Fruit fly (Drosophila melanogaster) whole organism, embryonic: Measurements from ENCODE around the gene Gs2.

ENCODE experiments used
- Bdp1 ChIP-seq: fragments of 200-800 bp; sonication (Bioruptor generic); optimal IDR thresholded peaks from 3 replicates; lab custom pipeline; 2016; ENCODE audit warnings: missing biosample characterization, missing genetic modification characterization
- Bteb2 ChIP-seq: fragments of 200-800 bp; sonication (Bioruptor generic); optimal IDR thresholded peaks from 2 replicates; lab custom pipeline; 2016; ENCODE audit warnings: missing biosample characterization, missing genetic modification characterization
- CG10209 ChIP-seq: fragments of 200-800 bp; sonication (Bioruptor generic); optimal IDR thresholded peaks from 3 replicates; lab custom pipeline; 2017; ENCODE audit warnings: missing biosample characterization, mild to moderate bottlenecking, missing genetic modification characterization, missing genetic modification reagents
- CG11696 ChIP-seq: fragments of 200-800 bp; sonication (Bioruptor generic); IDR thresholded peaks from 2 replicates; pipeline ENCODE4 v1.3.6; 2022; ENCODE audit warnings: missing biosample characterization, missing genetic modification characterization
- CG13123 ChIP-seq: fragments of 200-800 bp; sonication (Bioruptor generic); optimal IDR thresholded peaks from 2 replicates; lab custom pipeline; 2016; ENCODE audit warnings: missing biosample characterization, missing genetic modification characterization
- CG13424 ChIP-seq: fragments of 200-800 bp; sonication (Bioruptor generic); optimal IDR thresholded peaks from 2 replicates; lab custom pipeline; 2019; ENCODE audit warnings: missing biosample characterization, mild to moderate bottlenecking, missing genetic modification characterization, moderate library complexity
- CG15073 ChIP-seq: fragments of 200-800 bp; sonication (Bioruptor generic); optimal IDR thresholded peaks from 2 replicates; lab custom pipeline; 2016; ENCODE audit warnings: missing biosample characterization, missing genetic modification characterization
- CG1529 ChIP-seq: fragments of 200-800 bp; sonication (Bioruptor generic); optimal IDR thresholded peaks from 3 replicates; lab custom pipeline; 2018; ENCODE audit warnings: missing biosample characterization, missing genetic modification characterization
- CG17912 ChIP-seq: fragments of 200-800 bp; sonication (Bioruptor generic); optimal IDR thresholded peaks from 2 replicates; lab custom pipeline; 2018; ENCODE audit warnings: missing biosample characterization, mild to moderate bottlenecking, missing genetic modification characterization
- CG18599 ChIP-seq: fragments of 200-800 bp; sonication (Bioruptor generic); optimal IDR thresholded peaks from 3 replicates; lab custom pipeline; 2017; ENCODE audit warnings: missing biosample characterization, missing genetic modification characterization, mild to moderate bottlenecking, moderate library complexity, missing genetic modification reagents
- CG33213 ChIP-seq: fragments of 200-800 bp; sonication (Bioruptor generic); optimal IDR thresholded peaks from 3 replicates; lab custom pipeline; 2016; ENCODE audit warnings: missing biosample characterization, missing genetic modification characterization
- CG33557 ChIP-seq: fragments of 200-800 bp; sonication (Bioruptor generic); optimal IDR thresholded peaks from 2 replicates; lab custom pipeline; 2019; ENCODE audit warnings: missing biosample characterization, mild to moderate bottlenecking, missing genetic modification characterization, moderate library complexity
- CG3407 ChIP-seq: fragments of 200-800 bp; sonication (Bioruptor generic); optimal IDR thresholded peaks from 2 replicates; lab custom pipeline; 2018; ENCODE audit warnings: missing biosample characterization, mild to moderate bottlenecking, missing genetic modification characterization
- CG34224 ChIP-seq: fragments of 200-800 bp; sonication (Bioruptor generic); IDR thresholded peaks from 3 replicates; pipeline ENCODE4 v1.3.6; 2022; ENCODE audit warnings: missing biosample characterization, missing genetic modification characterization; ENCODE audit not compliant: partially characterized antibody
- CG6854 ChIP-seq: fragments of 200-800 bp; sonication (Bioruptor generic); optimal IDR thresholded peaks from 3 replicates; lab custom pipeline; 2017; ENCODE audit warnings: missing biosample characterization, mild to moderate bottlenecking, missing genetic modification characterization
- CG7357 ChIP-seq: fragments of 200-800 bp; sonication (Bioruptor generic); IDR thresholded peaks from 3 replicates; pipeline ENCODE4 v1.3.6; 2022; ENCODE audit warnings: missing biosample characterization, missing genetic modification characterization
- CG7556 ChIP-seq: fragments of 200-800 bp; sonication (Bioruptor generic); optimal IDR thresholded peaks from 2 replicates; lab custom pipeline; 2017; ENCODE audit warnings: missing biosample characterization, mild to moderate bottlenecking, missing genetic modification characterization
- CG7928 ChIP-seq: fragments of 200-800 bp; sonication (Bioruptor generic); optimal IDR thresholded peaks from 2 replicates; lab custom pipeline; 2017; ENCODE audit warnings: missing biosample characterization, mild to moderate bottlenecking, missing genetic modification characterization
- CG8089 ChIP-seq: fragments of 200-800 bp; sonication (Bioruptor generic); optimal IDR thresholded peaks from 3 replicates; lab custom pipeline; 2016; ENCODE audit warnings: missing biosample characterization, missing genetic modification characterization
- CG8290 ChIP-seq, 3 experiments: fragments of 200-800 bp; sonication (Bioruptor generic); optimal IDR thresholded peaks; 2 replicates each; lab custom pipeline; 2016 to 2019; ENCODE audit warnings: missing biosample characterization in 3 of 3, missing genetic modification characterization in 3 of 3, mild to moderate bottlenecking in 2 of 3, moderate library complexity in 1 of 3
- CG8924 ChIP-seq: fragments of 200-800 bp; optimal IDR thresholded peaks from 3 replicates; lab custom pipeline; 2019; ENCODE audit warnings: missing biosample characterization, mild to moderate bottlenecking, missing genetic modification characterization, moderate library complexity
- D19A ChIP-seq: fragments of 200-800 bp; optimal IDR thresholded peaks from 3 replicates; lab custom pipeline; 2019; ENCODE audit warnings: missing biosample characterization, mild to moderate bottlenecking, missing genetic modification characterization, moderate library complexity
- HmgD ChIP-seq: fragments of 200-800 bp; sonication (Bioruptor generic); optimal IDR thresholded peaks from 3 replicates; lab custom pipeline; 2016; ENCODE audit warnings: missing biosample characterization, missing genetic modification characterization
- HmgZ ChIP-seq: fragments of 200-800 bp; sonication (Bioruptor generic); optimal IDR thresholded peaks from 2 replicates; lab custom pipeline; 2018; ENCODE audit warnings: missing biosample characterization, mild to moderate bottlenecking, missing genetic modification characterization
- Max ChIP-seq: fragments of 200-800 bp; sonication (Bioruptor generic); optimal IDR thresholded peaks from 2 replicates; lab custom pipeline; 2016; ENCODE audit warnings: missing biosample characterization, mild to moderate bottlenecking, missing genetic modification characterization
- Mrtf ChIP-seq: fragments of 200-800 bp; sonication (Bioruptor generic); IDR thresholded peaks from 3 replicates; pipeline ENCODE4 v1.3.6; 2022; ENCODE audit warnings: missing biosample characterization, missing genetic modification characterization
- Oli ChIP-seq: fragments of 200-800 bp; sonication (Bioruptor generic); optimal IDR thresholded peaks from 2 replicates; lab custom pipeline; 2018; ENCODE audit warnings: missing biosample characterization, mild to moderate bottlenecking, missing genetic modification characterization, moderate library complexity
- Six4 ChIP-seq: fragments of 200-800 bp; sonication (Bioruptor generic); optimal IDR thresholded peaks from 2 replicates; lab custom pipeline; 2016; ENCODE audit warnings: missing biosample characterization, missing genetic modification characterization
- Ssrp ChIP-seq: fragments of 200-800 bp; sonication (Bioruptor generic); optimal IDR thresholded peaks from 2 replicates; lab custom pipeline; 2018; ENCODE audit warnings: missing biosample characterization, mild to moderate bottlenecking, missing genetic modification characterization, moderate library complexity
- YL-1 ChIP-seq: fragments of 200-800 bp; sonication (Bioruptor generic); optimal IDR thresholded peaks from 3 replicates; lab custom pipeline; 2017; ENCODE audit warnings: missing biosample characterization, mild to moderate bottlenecking, missing genetic modification characterization
- amos ChIP-seq: fragments of 200-800 bp; sonication (Bioruptor generic); IDR thresholded peaks from 2 replicates; pipeline ENCODE4 v1.3.6; 2022; ENCODE audit warnings: missing biosample characterization, missing genetic modification characterization; ENCODE audit not compliant: partially characterized antibody
- bbx ChIP-seq: fragments of 200-800 bp; sonication (Bioruptor generic); IDR thresholded peaks from 2 replicates; pipeline ENCODE4 v1.3.6; 2022; ENCODE audit warnings: missing biosample characterization, missing genetic modification characterization; ENCODE audit not compliant: partially characterized antibody
- disco-r ChIP-seq: fragments of 200-800 bp; sonication (Bioruptor generic); optimal IDR thresholded peaks from 2 replicates; lab custom pipeline; 2016; ENCODE audit warnings: missing biosample characterization, missing genetic modification characterization
- dysf ChIP-seq: fragments of 200-800 bp; sonication (Bioruptor generic); IDR thresholded peaks from 3 replicates; pipeline ENCODE4 v1.3.6; 2022; ENCODE audit warnings: missing biosample characterization, missing genetic modification characterization
- exex ChIP-seq: fragments of 200-800 bp; sonication (Bioruptor generic); optimal IDR thresholded peaks from 4 replicates; lab custom pipeline; 2018; ENCODE audit warnings: missing biosample characterization, mild to moderate bottlenecking, missing genetic modification characterization, moderate library complexity
- fd3F ChIP-seq: fragments of 200-800 bp; sonication (Bioruptor generic); optimal IDR thresholded peaks from 2 replicates; lab custom pipeline; 2018; ENCODE audit warnings: missing biosample characterization, mild to moderate bottlenecking, missing genetic modification characterization, moderate library complexity
- gfzf ChIP-seq: fragments of 200-800 bp; sonication (Bioruptor generic); optimal IDR thresholded peaks from 2 replicates; lab custom pipeline; 2016; ENCODE audit warnings: missing biosample characterization, mild to moderate bottlenecking, missing genetic modification characterization, moderate library complexity
- grau ChIP-seq: fragments of 200-800 bp; optimal IDR thresholded peaks from 3 replicates; lab custom pipeline; 2019; ENCODE audit warnings: missing biosample characterization, mild to moderate bottlenecking, missing genetic modification characterization, moderate library complexity
- her ChIP-seq: fragments of 200-800 bp; sonication (Bioruptor generic); optimal IDR thresholded peaks from 2 replicates; lab custom pipeline; 2016; ENCODE audit warnings: missing biosample characterization, missing genetic modification characterization
- ind ChIP-seq: fragments of 200-800 bp; sonication (Bioruptor generic); optimal IDR thresholded peaks from 3 replicates; lab custom pipeline; 2016; ENCODE audit warnings: missing biosample characterization, missing genetic modification characterization
- odd ChIP-seq: fragments of 200-800 bp; sonication (Bioruptor generic); optimal IDR thresholded peaks from 2 replicates; lab custom pipeline; 2017; ENCODE audit warnings: missing biosample characterization, mild to moderate bottlenecking, missing genetic modification characterization
- org-1 ChIP-seq: fragments of 200-800 bp; sonication (Bioruptor generic); optimal IDR thresholded peaks from 2 replicates; lab custom pipeline; 2017; ENCODE audit warnings: missing biosample characterization, missing genetic modification characterization
- prd ChIP-seq, 3 experiments: fragments of >200 bp in 2 of 3; fragments of 200-800 bp in 1 of 3; sonication (Bioruptor generic) in 1 of 3; optimal IDR thresholded peaks in 2 of 3; IDR thresholded peaks in 1 of 3; 2 replicates in 2 of 3; 3 replicates in 1 of 3; pipeline versions ENCODE4 v1.3.6 to Lab custom; 2017 to 2022; ENCODE audit warnings: missing biosample characterization in 1 of 3, missing genetic modification characterization in 1 of 3
- rib ChIP-seq: fragments of 200-800 bp; sonication (Bioruptor generic); IDR thresholded peaks from 2 replicates; pipeline ENCODE4 v1.3.6; 2022; ENCODE audit warnings: missing biosample characterization, missing genetic modification characterization
- sim ChIP-seq: fragments of 200-800 bp; sonication (Bioruptor generic); IDR thresholded peaks from 2 replicates; pipeline ENCODE4 v1.3.6; 2022; ENCODE audit warnings: missing biosample characterization, missing genetic modification characterization
- sr ChIP-seq: fragments of 200-800 bp; sonication (Bioruptor generic); IDR thresholded peaks from 3 replicates; pipeline ENCODE4 v1.3.6; 2022; ENCODE audit warnings: missing biosample characterization, missing genetic modification characterization
- tna ChIP-seq: fragments of 200-800 bp; sonication (Bioruptor generic); IDR thresholded peaks from 2 replicates; pipeline ENCODE4 v1.3.6; 2022; ENCODE audit warnings: missing biosample characterization, missing genetic modification characterization; ENCODE audit not compliant: partially characterized antibody
- trh ChIP-seq: fragments of 200-800 bp; sonication (Bioruptor generic); optimal IDR thresholded peaks from 2 replicates; lab custom pipeline; 2016; ENCODE audit warnings: missing biosample characterization, missing genetic modification characterization
- unpg ChIP-seq: fragments of 200-800 bp; sonication (Bioruptor generic); optimal IDR thresholded peaks from 3 replicates; lab custom pipeline; 2018; ENCODE audit warnings: missing biosample characterization, mild to moderate bottlenecking, missing genetic modification characterization, moderate library complexity
- usp ChIP-seq: fragments of >200 bp; optimal IDR thresholded peaks from 2 replicates; lab custom pipeline; 2017; ENCODE audit warnings: missing biosample characterization, missing genetic modification characterization

Gs2 gene

DNA sequence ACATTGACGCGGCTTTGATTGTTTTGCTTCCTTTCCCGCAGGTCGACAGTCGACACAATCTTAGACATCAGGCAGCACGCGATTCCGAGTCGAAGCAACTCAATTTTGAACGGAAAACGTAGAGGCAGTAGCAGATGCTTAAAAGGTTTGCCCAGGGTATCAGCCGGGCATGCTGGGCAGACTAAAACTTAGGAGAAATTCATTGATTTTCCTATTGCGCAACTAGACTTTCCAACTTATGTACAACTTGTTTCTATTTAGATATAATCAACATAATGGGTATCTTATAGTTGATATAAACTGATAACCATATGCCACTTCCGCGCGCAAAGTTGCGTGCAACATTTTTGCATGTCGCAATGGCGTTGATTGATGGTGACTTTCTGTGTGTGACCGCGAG, 44.1 kb downstream of the Gs2 start (continued):
- no peak for TF ChIP-seq sr (GFP tag; lab: Robert Waterston, UW)
- no peak for TF ChIP-seq grau (tag; lab: Kevin White, UChicago)
- peak; percentile 4 for TF ChIP-seq ind (GFP tag; lab: Kevin White, UChicago)
- no peak for TF ChIP-seq Six4 (GFP tag; lab: Kevin White, UChicago)
- TF ChIP-seq trh (GFP tag; lab: Kevin White, UChicago): no peak
- no peak for TF ChIP-seq CG7928 (GFP tag; lab: Kevin White, UChicago)
- TF ChIP-seq amos (GFP tag; lab: Robert Waterston, UW): no peak
- TF ChIP-seq CG11696: no peak
- TF ChIP-seq CG33557 (GFP tag; lab: Kevin White, UChicago): no peak
- TF ChIP-seq odd (GFP tag; lab: Kevin White, UChicago): no peak
- TF ChIP-seq CG10209 (GFP tag; lab: Kevin White, UChicago): no peak
- TF ChIP-seq org-1 (GFP tag; lab: Kevin White, UChicago): no peak
- TF ChIP-seq CG13424: no peak
- no peak for TF ChIP-seq CG18599
- no peak for TF ChIP-seq CG17912 (GFP tag; lab: Kevin White, UChicago)
- no peak for TF ChIP-seq sim
- TF ChIP-seq CG8089 (GFP tag; lab: Kevin White, UChicago): no peak
- TF ChIP-seq Bteb2: no peak
- TF ChIP-seq CG8290 (GFP tag; optimal IDR thresholded peaks at IDR 0.05; lab: Kevin White, UChicago): no peak
- TF ChIP-seq CG8290 (tag; optimal IDR thresholded peaks at IDR 0.05; lab: Kevin White, UChicago): peak in 1 of 2 experiments; percentile 25
- no peak for TF ChIP-seq prd (optimal IDR thresholded peaks at IDR 0.05; lab: Kevin White, UChicago)
- TF ChIP-seq prd (GFP tag; IDR thresholded peaks at IDR 0.05; lab: Robert Waterston, UW): peak; percentile 30; the same call in 2 of the 3 replicates
- TF ChIP-seq CG33213 (GFP tag; lab: Kevin White, UChicago): no peak
- TF ChIP-seq YL-1 (GFP tag; lab: Kevin White, UChicago): no peak
- TF ChIP-seq bbx (GFP tag; lab: Robert Waterston, UW): no peak
- TF ChIP-seq CG1529 (GFP tag; lab: Kevin White, UChicago): no peak
- TF ChIP-seq CG3407 (GFP tag; lab: Kevin White, UChicago): no peak
- no peak for TF ChIP-seq CG8924 (tag; lab: Kevin White, UChicago)
- no peak for TF ChIP-seq Bdp1 (GFP tag; lab: Kevin White, UChicago)
- no peak for TF ChIP-seq exex (tag; lab: Kevin White, UChicago)
- no peak for TF ChIP-seq CG6854
- TF ChIP-seq her (GFP tag; lab: Kevin White, UChicago): no peak
- TF ChIP-seq Oli (tag; lab: Kevin White, UChicago): peak; percentile 15
- no peak for TF ChIP-seq tna (GFP tag; lab: Robert Waterston, UW)
- no peak for TF ChIP-seq CG13123 (GFP tag; lab: Kevin White, UChicago)
- no peak for TF ChIP-seq CG15073 (GFP tag; lab: Kevin White, UChicago)
- no peak for TF ChIP-seq disco-r (GFP tag; lab: Kevin White, UChicago)
- TF ChIP-seq Max (GFP tag; lab: Kevin White, UChicago): no peak
- no peak; the same call in 2 of the 3 replicates for TF ChIP-seq Mrtf (GFP tag; lab: Robert Waterston, UW)
- TF ChIP-seq gfzf (GFP tag; lab: Kevin White, UChicago): no peak
- no peak for TF ChIP-seq CG7357 (GFP tag; lab: Robert Waterston, UW)
- TF ChIP-seq dysf (GFP tag; lab: Robert Waterston, UW): peak; percentile 48; the same call in 2 of the 3 replicates
- no peak for TF ChIP-seq unpg (GFP tag; lab: Kevin White, UChicago)
- TF ChIP-seq D19A: no peak
- TF ChIP-seq HmgZ: no peak
- TF ChIP-seq Ssrp (tag; lab: Kevin White, UChicago): no peak
- no peak for TF ChIP-seq usp (GFP tag; lab: Kevin White, UChicago)
- no peak for TF ChIP-seq CG7556 (GFP tag; lab: Kevin White, UChicago)
- no peak for TF ChIP-seq HmgD (GFP tag; lab: Kevin White, UChicago)
- no peak for TF ChIP-seq CG34224 (GFP tag; lab: Robert Waterston, UW)
- no peak for TF ChIP-seq rib (GFP tag; lab: Robert Waterston, UW)
- TF ChIP-seq fd3F (GFP tag; lab: Kevin White, UChicago): no peak
